Worm (Caenorhabditis elegans) whole organism, L1 larva: Measurements from ENCODE around the gene srbc-75.

Experiments
- alr-1 ChIP-seq: fragments of 200-800 bp; sonication (Bioruptor generic); optimal IDR thresholded peaks from 2 replicates; lab custom pipeline; 2018; ENCODE audit warnings: borderline replicate concordance, mild to moderate bottlenecking, missing genetic modification characterization, missing compliant biosample characterization
- aly-2 ChIP-seq: fragments of 150-350 bp; optimal IDR thresholded peaks from 2 replicates; lab custom pipeline; 2014; ENCODE audit warnings: missing biosample characterization, missing genetic modification characterization
- ama-1 ChIP-seq: fragments of 150-350 bp; optimal IDR thresholded peaks from 2 replicates; lab custom pipeline; 2014
- blmp-1 ChIP-seq: fragments of 150-350 bp; optimal IDR thresholded peaks from 2 replicates; lab custom pipeline; 2014; ENCODE audit warnings: missing biosample characterization, missing genetic modification characterization
- ceh-82 ChIP-seq, 3 experiments: fragments of 150-350 bp in 1 of 3; sonication (generic microtip) in 2 of 3; optimal IDR thresholded peaks; 2 replicates each; lab custom pipeline; 2014 to 2017; ENCODE audit warnings: missing biosample characterization in 3 of 3, missing genetic modification characterization in 3 of 3
- elt-2 ChIP-seq: sonication (generic microtip); optimal IDR thresholded peaks from 2 replicates; lab custom pipeline; 2016; ENCODE audit warnings: missing genetic modification characterization, mild to moderate bottlenecking, inconsistent platforms, missing compliant biosample characterization, missing genetic modification reagents
- fkh-10 ChIP-seq: sonication (generic microtip); optimal IDR thresholded peaks from 2 replicates; lab custom pipeline; 2017; ENCODE audit warnings: missing biosample characterization, missing genetic modification reagents, missing genetic modification characterization
- fos-1 ChIP-seq: fragments of 150-350 bp; optimal IDR thresholded peaks from 2 replicates; lab custom pipeline; 2014; ENCODE audit warnings: missing biosample characterization, missing genetic modification characterization
- isw-1 ChIP-seq: fragments of 200-800 bp; sonication (Bioruptor generic); IDR thresholded peaks from 2 replicates; pipeline ENCODE4 v1.3.6; 2022; ENCODE audit warnings: missing genetic modification characterization, missing compliant biosample characterization
- lir-3 ChIP-seq: sonication (generic microtip); optimal IDR thresholded peaks from 2 replicates; lab custom pipeline; 2016; ENCODE audit warnings: mild to moderate bottlenecking, missing genetic modification characterization, moderate library complexity, missing compliant biosample characterization; ENCODE audit not compliant: poor library complexity
- mdl-1 ChIP-seq, 2 experiments: fragments of 150-350 bp; optimal IDR thresholded peaks; 2 replicates each; lab custom pipeline; 2014 to 2017; ENCODE audit warnings: missing biosample characterization in 2 of 2, missing genetic modification characterization in 2 of 2, inconsistent platforms in 1 of 2
- nhr-11 ChIP-seq: fragments of 150-350 bp; optimal IDR thresholded peaks from 2 replicates; lab custom pipeline; 2014; ENCODE audit warnings: missing biosample characterization, missing genetic modification characterization
- nhr-77 ChIP-seq: fragments of 150-350 bp; optimal IDR thresholded peaks from 2 replicates; lab custom pipeline; 2014; ENCODE audit warnings: missing biosample characterization, missing genetic modification characterization
- sup-37 ChIP-seq: fragments of 200-800 bp; sonication (Bioruptor generic); optimal IDR thresholded peaks from 2 replicates; lab custom pipeline; 2018; ENCODE audit warnings: mild to moderate bottlenecking, missing genetic modification characterization, missing compliant biosample characterization

DNA sequence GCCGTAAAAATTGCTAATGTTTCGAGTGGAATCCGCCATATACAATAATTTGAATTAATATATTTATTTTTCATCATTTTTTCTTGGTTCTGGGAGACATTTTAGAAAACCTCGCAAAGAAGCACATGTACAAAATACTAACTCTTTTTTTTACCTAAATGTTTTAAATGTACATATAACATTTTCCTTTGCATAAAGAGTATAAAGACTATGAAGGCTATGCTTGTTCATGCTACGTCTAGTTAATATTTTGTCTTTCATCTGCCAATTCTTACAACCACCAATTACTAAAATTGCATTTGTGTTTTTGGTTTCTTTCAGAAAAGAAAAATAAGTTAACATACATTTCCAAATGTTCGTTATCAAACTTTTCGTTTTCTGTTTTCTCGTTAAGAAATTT lies 32.3 kb upstream of the srbc-75 start, which contains the start of gene irld-25:
- no peak for TF ChIP-seq fkh-10
- TF ChIP-seq elt-2 = no peak
- TF ChIP-seq blmp-1 (tag; lab: Kevin White, UChicago) = no peak
- TF ChIP-seq mdl-1 (tag; optimal IDR thresholded peaks at IDR 0.05; lab: Kevin White, UChicago) = no peak
- TF ChIP-seq alr-1 (tag; lab: Kevin White, UChicago) = no peak
- no peak for TF ChIP-seq isw-1 (GFP tag; lab: Robert Waterston, UW)
- no peak for TF ChIP-seq ama-1 (lab: Kevin White, UChicago)
- no peak for TF ChIP-seq aly-2
- no peak for TF ChIP-seq ceh-82 (tag; optimal IDR thresholded peaks at IDR 0.05; lab: Kevin White, UChicago)
- no peak for TF ChIP-seq lir-3
- TF ChIP-seq sup-37 (GFP tag; lab: Kevin White, UChicago) = no peak
- no peak for TF ChIP-seq fos-1
- no peak for TF ChIP-seq nhr-11 (tag; lab: Kevin White, UChicago)
- no peak for TF ChIP-seq nhr-77 (tag; lab: Kevin White, UChicago)
